Worm (Caenorhabditis elegans): ENCODE data around the gene F10C1.23.

- TF ChIP-seq nhr-11 (tag; optimal IDR thresholded peaks at IDR 0.05) (no peak), ama-1 (optimal IDR thresholded peaks at IDR 0.05) (no peak), nhr-10 (tag; optimal IDR thresholded peaks at IDR 0.05) (no peak), elt-1 (tag; optimal IDR thresholded peaks at IDR 0.05) (no peak), skn-1 (tag; optimal IDR thresholded peaks at IDR 0.05) (no peak), nhr-12 (tag; optimal IDR thresholded peaks at IDR 0.05) (no peak), nhr-77 (tag; optimal IDR thresholded peaks at IDR 0.05) (no peak), unc-39 (tag; optimal IDR thresholded peaks at IDR 0.05) (no peak), nhr-6 (tag; optimal IDR thresholded peaks at IDR 0.05) (no peak), mab-5 (tag; optimal IDR thresholded peaks at IDR 0.05) (no peak), zag-1 (tag; optimal IDR thresholded peaks at IDR 0.05) (no peak), aly-2 (tag; optimal IDR thresholded peaks at IDR 0.05) (no peak)
Observed at ce11 chrII:5765318-5765717, 7.5 kb downstream of the F10C1.23 start, which contains the start of gene ifb-1.
